Worm (Caenorhabditis elegans) whole organism, L3 larva: ENCODE results near the gene snrp-3.

Source experiments
- R02D3.7 ChIP-seq: fragments of 150-350 bp; optimal IDR thresholded peaks from 2 replicates; lab custom pipeline; 2014; ENCODE audit warnings: missing biosample characterization, missing genetic modification characterization
- ceh-82 ChIP-seq: fragments of 150-350 bp; optimal IDR thresholded peaks from 2 replicates; lab custom pipeline; 2014; ENCODE audit warnings: missing biosample characterization, missing genetic modification characterization
- jun-1 ChIP-seq: fragments of 150-350 bp; optimal IDR thresholded peaks from 2 replicates; lab custom pipeline; 2014; ENCODE audit warnings: missing biosample characterization, missing genetic modification reagents, missing genetic modification characterization
- nhr-12 ChIP-seq: fragments of 150-350 bp; optimal IDR thresholded peaks from 2 replicates; lab custom pipeline; 2014; ENCODE audit warnings: missing biosample characterization, missing genetic modification characterization
- nhr-25 ChIP-seq: sonication (generic microtip); optimal IDR thresholded peaks from 2 replicates; lab custom pipeline; 2017; ENCODE audit warnings: missing biosample characterization, missing genetic modification characterization
- nhr-77 ChIP-seq: fragments of 150-350 bp; optimal IDR thresholded peaks from 2 replicates; lab custom pipeline; 2014; ENCODE audit warnings: missing biosample characterization, missing genetic modification characterization
- pha-4 ChIP-seq: fragments of 150-350 bp; optimal IDR thresholded peaks from 2 replicates; lab custom pipeline; 2014; ENCODE audit warnings: missing biosample characterization, missing genetic modification reagents, missing genetic modification characterization
- pqm-1 ChIP-seq: fragments of 150-350 bp; optimal IDR thresholded peaks from 2 replicates; lab custom pipeline; 2017; ENCODE audit warnings: missing biosample characterization, missing genetic modification characterization, inconsistent platforms
- unc-39 ChIP-seq: sonication (generic microtip); optimal IDR thresholded peaks from 4 replicates; lab custom pipeline; 2017; ENCODE audit warnings: missing biosample characterization, missing genetic modification characterization
- unc-62 ChIP-seq: fragments of 150-350 bp; sonication (generic microtip); optimal IDR thresholded peaks from 4 replicates; lab custom pipeline; 2014; ENCODE audit warnings: missing biosample characterization, missing genetic modification reagents, missing genetic modification characterization

DNA sequence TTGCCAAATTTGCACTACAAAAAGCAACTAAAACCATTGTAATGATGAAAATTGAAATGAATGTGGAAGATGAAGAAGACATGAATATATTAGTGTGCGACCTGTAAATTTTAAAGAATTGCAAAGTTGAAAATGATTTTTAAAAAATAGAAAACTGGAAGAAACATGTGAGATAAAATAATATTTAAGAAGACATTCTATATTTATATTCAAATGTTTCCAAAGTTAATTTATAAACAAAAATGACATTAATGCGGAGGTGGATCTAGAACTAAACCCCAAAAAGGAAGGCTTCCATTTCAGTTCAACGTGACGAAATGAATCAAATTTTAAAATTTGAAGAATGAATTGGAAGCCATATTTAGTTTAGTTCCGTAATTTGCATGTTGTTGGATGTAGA, 8.4 kb downstream of the snrp-3 start, which contains the start of gene nlp-60:
- TF ChIP-seq unc-62 (no peak), jun-1 (tag; lab: Kevin White, UChicago) (no peak), nhr-12 (tag; lab: Kevin White, UChicago) (no peak), unc-39 (tag; lab: Kevin White, UChicago) (no peak), nhr-77 (tag; lab: Kevin White, UChicago) (no peak), pqm-1 (no peak), R02D3.7 (tag; lab: Kevin White, UChicago) (no peak), ceh-82 (no peak), pha-4 (no peak), nhr-25 (tag; lab: Kevin White, UChicago) (no peak)
